Worm (Caenorhabditis elegans) whole organism, late embryonic: ENCODE measurements around the gene sdz-1.

ENCODE experiments used
- C08G9.2 ChIP-seq: sonication (generic microtip); optimal IDR thresholded peaks from 2 replicates; lab custom pipeline; 2016; ENCODE audit warnings: mild to moderate bottlenecking, missing genetic modification characterization, moderate library complexity, missing compliant biosample characterization
- C38D4.7 ChIP-seq: fragments of 200-800 bp; sonication (Bioruptor generic); optimal IDR thresholded peaks from 2 replicates; lab custom pipeline; 2018; ENCODE audit warnings: mild to moderate bottlenecking, missing genetic modification characterization, moderate library complexity, missing compliant biosample characterization
- F13H6.1 ChIP-seq: sonication (generic microtip); optimal IDR thresholded peaks from 2 replicates; lab custom pipeline; 2016; ENCODE audit warnings: missing genetic modification characterization, missing compliant biosample characterization
- K02D7.2 ChIP-seq: sonication (generic microtip); optimal IDR thresholded peaks from 2 replicates; lab custom pipeline; 2017; ENCODE audit warnings: mild to moderate bottlenecking, missing genetic modification characterization, missing compliant biosample characterization
- K09A11.1 ChIP-seq: sonication (generic microtip); optimal IDR thresholded peaks from 2 replicates; lab custom pipeline; 2017; ENCODE audit warnings: antibody characterized with exemption, mild to moderate bottlenecking, missing genetic modification characterization, missing compliant biosample characterization; ENCODE audit not compliant: insufficient read depth
- Y22D7AL.16 ChIP-seq: sonication (generic microtip); optimal IDR thresholded peaks from 2 replicates; lab custom pipeline; 2016; ENCODE audit warnings: missing genetic modification characterization, missing compliant biosample characterization
- ceh-14 ChIP-seq: sonication (generic microtip); optimal IDR thresholded peaks from 2 replicates; lab custom pipeline; 2016; ENCODE audit warnings: missing genotype, missing genetic modification characterization, missing compliant biosample characterization
- ceh-18 ChIP-seq: sonication (generic microtip); optimal IDR thresholded peaks from 2 replicates; lab custom pipeline; 2016; ENCODE audit warnings: missing genetic modification characterization, missing compliant biosample characterization
- ceh-2 ChIP-seq: sonication (generic microtip); optimal IDR thresholded peaks from 2 replicates; lab custom pipeline; 2016; ENCODE audit warnings: missing genotype, missing genetic modification characterization, missing compliant biosample characterization
- ceh-22 ChIP-seq: sonication (generic microtip); optimal IDR thresholded peaks from 2 replicates; lab custom pipeline; 2017; ENCODE audit warnings: missing biosample characterization, missing genetic modification characterization
- ceh-24 ChIP-seq: sonication (generic microtip); optimal IDR thresholded peaks from 2 replicates; lab custom pipeline; 2016; ENCODE audit warnings: mild to moderate bottlenecking, missing genetic modification characterization, missing compliant biosample characterization
- ceh-30 ChIP-seq: fragments of 150-350 bp; optimal IDR thresholded peaks from 2 replicates; lab custom pipeline; 2014; ENCODE audit warnings: missing biosample characterization, missing genetic modification characterization
- ceh-31 ChIP-seq: sonication (generic microtip); optimal IDR thresholded peaks from 2 replicates; lab custom pipeline; 2016; ENCODE audit warnings: missing genetic modification characterization, missing compliant biosample characterization
- ceh-34 ChIP-seq: sonication (generic microtip); optimal IDR thresholded peaks from 2 replicates; lab custom pipeline; 2016; ENCODE audit warnings: mild to moderate bottlenecking, missing genetic modification characterization, missing compliant biosample characterization
- che-1 ChIP-seq: sonication (generic microtip); optimal IDR thresholded peaks from 2 replicates; lab custom pipeline; 2016; ENCODE audit warnings: mild to moderate bottlenecking, missing genetic modification characterization, missing compliant biosample characterization
- dve-1 ChIP-seq: sonication (generic microtip); optimal IDR thresholded peaks from 2 replicates; lab custom pipeline; 2017; ENCODE audit warnings: antibody characterized with exemption, mild to moderate bottlenecking, missing genetic modification characterization, missing compliant biosample characterization
- elt-2 ChIP-seq: sonication (generic microtip); optimal IDR thresholded peaks from 2 replicates; lab custom pipeline; 2016; ENCODE audit warnings: missing genetic modification reagents, missing genetic modification characterization, missing compliant biosample characterization
- elt-4 ChIP-seq: sonication (generic microtip); optimal IDR thresholded peaks from 2 replicates; lab custom pipeline; 2016; ENCODE audit warnings: missing genetic modification characterization, missing compliant biosample characterization
- ets-4 ChIP-seq: sonication (generic microtip); optimal IDR thresholded peaks from 2 replicates; lab custom pipeline; 2016; ENCODE audit warnings: missing genetic modification characterization, missing compliant biosample characterization
- fax-1 ChIP-seq: sonication (generic microtip); optimal IDR thresholded peaks from 2 replicates; lab custom pipeline; 2016; ENCODE audit warnings: missing genotype, missing genetic modification characterization, missing compliant biosample characterization
- fkh-10 ChIP-seq: fragments of 150-350 bp; optimal IDR thresholded peaks from 2 replicates; lab custom pipeline; 2014; ENCODE audit warnings: missing biosample characterization, missing genetic modification reagents, missing genetic modification characterization
- hlh-30 ChIP-seq: sonication (generic microtip); optimal IDR thresholded peaks from 2 replicates; lab custom pipeline; 2017; ENCODE audit warnings: antibody characterized with exemption, missing genetic modification characterization, missing compliant biosample characterization; ENCODE audit not compliant: insufficient read depth
- hlh-8 ChIP-seq: sonication (generic microtip); optimal IDR thresholded peaks from 2 replicates; lab custom pipeline; 2016; ENCODE audit warnings: missing genotype, missing genetic modification characterization, missing compliant biosample characterization
- lin-11 ChIP-seq: fragments of 200-800 bp; sonication (Bioruptor generic); optimal IDR thresholded peaks from 2 replicates; lab custom pipeline; 2018; ENCODE audit warnings: mild to moderate bottlenecking, missing genetic modification characterization, missing compliant biosample characterization
- mec-3 ChIP-seq: sonication (generic microtip); optimal IDR thresholded peaks from 2 replicates; lab custom pipeline; 2016; ENCODE audit warnings: borderline replicate concordance, missing genetic modification characterization, missing compliant biosample characterization
- nfya-1 ChIP-seq: sonication (generic microtip); optimal IDR thresholded peaks from 2 replicates; lab custom pipeline; 2017; ENCODE audit warnings: missing genetic modification characterization, mild to moderate bottlenecking, missing compliant biosample characterization, antibody characterized with exemption, moderate library complexity
- nhr-11 ChIP-seq: fragments of 150-350 bp; optimal IDR thresholded peaks from 2 replicates; lab custom pipeline; 2014; ENCODE audit warnings: missing biosample characterization, missing genetic modification characterization
- nhr-232 ChIP-seq: sonication (generic microtip); optimal IDR thresholded peaks from 2 replicates; lab custom pipeline; 2016; ENCODE audit warnings: missing genetic modification characterization, missing compliant biosample characterization
- odd-2 ChIP-seq: sonication (generic microtip); optimal IDR thresholded peaks from 2 replicates; lab custom pipeline; 2017; ENCODE audit warnings: antibody characterized with exemption, mild to moderate bottlenecking, missing genetic modification characterization, missing compliant biosample characterization
- pax-1 ChIP-seq: fragments of 150-350 bp; optimal IDR thresholded peaks from 2 replicates; lab custom pipeline; 2014; ENCODE audit warnings: missing biosample characterization, missing genetic modification characterization
- pha-2 ChIP-seq: sonication (generic microtip); optimal IDR thresholded peaks from 2 replicates; lab custom pipeline; 2017; ENCODE audit warnings: mild to moderate bottlenecking, missing genetic modification characterization, missing compliant biosample characterization
- pha-4 ChIP-seq: fragments of 150-350 bp; optimal IDR thresholded peaks from 2 replicates; lab custom pipeline; 2018; ENCODE audit warnings: missing biosample characterization, missing genetic modification reagents, missing genetic modification characterization
- pqm-1 ChIP-seq: sonication (generic microtip); optimal IDR thresholded peaks from 2 replicates; lab custom pipeline; 2016; ENCODE audit warnings: missing genetic modification characterization, missing compliant biosample characterization
- ref-2 ChIP-seq: sonication (generic microtip); optimal IDR thresholded peaks from 2 replicates; lab custom pipeline; 2016; ENCODE audit warnings: missing genetic modification characterization, missing compliant biosample characterization
- sox-4 ChIP-seq: sonication (generic microtip); optimal IDR thresholded peaks from 2 replicates; lab custom pipeline; 2017; ENCODE audit warnings: mild to moderate bottlenecking, missing genetic modification characterization, inconsistent platforms, missing compliant biosample characterization
- tbx-2 ChIP-seq: sonication (generic microtip); optimal IDR thresholded peaks from 2 replicates; lab custom pipeline; 2016; ENCODE audit warnings: missing genetic modification characterization, missing compliant biosample characterization
- tbx-7 ChIP-seq: sonication (generic microtip); optimal IDR thresholded peaks from 2 replicates; lab custom pipeline; 2016; ENCODE audit warnings: missing genotype, missing genetic modification characterization, missing compliant biosample characterization
- unc-42 ChIP-seq: sonication (generic microtip); optimal IDR thresholded peaks from 2 replicates; lab custom pipeline; 2016; ENCODE audit warnings: missing genotype, missing genetic modification characterization, missing compliant biosample characterization
- unc-86 ChIP-seq: sonication (generic microtip); optimal IDR thresholded peaks from 2 replicates; lab custom pipeline; 2016; ENCODE audit warnings: missing genetic modification characterization, missing compliant biosample characterization
- zip-5 ChIP-seq: sonication (generic microtip); optimal IDR thresholded peaks from 2 replicates; lab custom pipeline; 2016; ENCODE audit warnings: missing genetic modification characterization, missing compliant biosample characterization

sdz-1 gene

DNA sequence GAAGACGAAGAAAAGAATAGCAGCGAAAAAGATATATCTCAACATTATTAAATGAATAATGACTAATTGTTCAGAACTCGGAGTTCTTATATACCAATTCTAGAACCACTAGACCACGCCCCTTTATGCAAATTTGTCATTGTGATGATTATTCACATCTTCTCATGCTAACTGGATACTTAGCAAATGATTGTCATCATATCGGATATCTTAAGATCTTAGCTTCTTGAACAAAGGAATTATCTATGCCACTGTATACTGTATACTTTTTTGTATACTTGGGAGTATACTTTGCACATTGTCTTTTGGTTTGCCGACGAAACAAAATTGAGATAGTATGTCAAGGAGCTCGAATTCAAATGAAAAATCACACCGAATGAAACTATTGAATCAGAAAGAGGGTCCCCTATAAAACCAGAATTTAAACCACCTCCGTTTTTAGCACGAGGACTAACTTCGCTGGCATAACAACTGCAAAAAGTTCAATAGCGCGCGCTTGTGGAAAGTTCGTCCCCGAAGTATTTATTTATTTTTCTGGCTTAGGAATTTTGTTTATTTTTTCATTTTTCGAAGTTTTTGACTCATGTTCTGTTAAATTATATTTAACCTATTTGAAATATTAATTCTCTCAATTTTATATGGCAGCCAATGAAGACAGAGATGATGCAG lies at the start of gene sdz-1, which contains the start of gene vps-33.1:
TSS of gene sdz-1 (minus strand) at position 51 of the 669 bp plus-strand sequence.
TSS of gene vps-33.1 (plus strand) at position 639 of the 669 bp plus-strand sequence.
- TF ChIP-seq zip-5 (tag; lab: Kevin White, UChicago) (peak; percentile 22), sox-4 (tag; lab: Kevin White, UChicago) (no peak), ceh-14 (tag; lab: Kevin White, UChicago) (no peak), tbx-7 (tag; lab: Kevin White, UChicago) (peak; percentile 52), unc-42 (tag; lab: Kevin White, UChicago) (peak; percentile 15), nfya-1 (tag; lab: Kevin White, UChicago) (peak; percentile 18), ceh-18 (tag; lab: Kevin White, UChicago) (no peak), hlh-30 (tag; lab: Kevin White, UChicago) (peak; percentile 6), fkh-10 (GFP tag; lab: Kevin White, UChicago) (no peak), ets-4 (tag; lab: Kevin White, UChicago) (peak; percentile 65), K09A11.1 (tag; lab: Kevin White, UChicago) (no peak), tbx-2 (tag; lab: Kevin White, UChicago) (peak; percentile 6), K02D7.2 (tag; lab: Kevin White, UChicago) (no peak), ceh-2 (tag; lab: Kevin White, UChicago) (peak; percentile 49), ceh-30 (tag; lab: Kevin White, UChicago) (no peak), C38D4.7 (GFP tag; lab: Kevin White, UChicago) (no peak), pax-1 (tag; lab: Kevin White, UChicago) (no peak), ceh-34 (tag; lab: Kevin White, UChicago) (no peak), Y22D7AL.16 (tag; lab: Kevin White, UChicago) (no peak), nhr-232 (tag; lab: Kevin White, UChicago) (no peak), pha-2 (no peak), C08G9.2 (tag; lab: Kevin White, UChicago) (peak; percentile 71), ceh-24 (tag; lab: Kevin White, UChicago) (no peak), ceh-31 (tag; lab: Kevin White, UChicago) (peak; percentile 70), odd-2 (tag; lab: Kevin White, UChicago) (no peak), lin-11 (tag; lab: Kevin White, UChicago) (no peak), dve-1 (tag; lab: Kevin White, UChicago) (no peak), elt-2 (no peak), che-1 (no peak), pha-4 (tag; lab: Kevin White, UChicago) (no peak), unc-86 (tag; lab: Kevin White, UChicago) (no peak), fax-1 (tag; lab: Kevin White, UChicago) (no peak), hlh-8 (peak; percentile 35), nhr-11 (tag; lab: Kevin White, UChicago) (no peak), elt-4 (tag; lab: Kevin White, UChicago) (no peak)

DNA sequence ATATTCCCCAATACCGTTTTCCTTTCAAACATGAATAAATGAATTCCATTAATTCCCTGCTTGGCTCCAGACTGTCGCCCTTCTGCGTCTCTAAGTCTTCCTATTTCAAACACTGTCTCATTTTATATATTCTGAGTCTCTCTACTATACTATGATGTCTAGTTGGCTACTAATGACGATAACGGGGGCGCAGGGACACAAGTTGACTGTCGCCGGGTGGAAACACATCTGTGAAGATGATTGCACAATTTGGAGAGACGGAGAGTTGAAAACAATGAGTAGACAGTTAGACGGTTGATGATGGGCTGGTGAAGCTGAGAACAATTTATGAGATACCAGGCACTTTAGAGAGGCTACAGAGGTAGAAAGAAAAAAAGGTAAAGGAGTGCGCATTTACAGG lies 49.3 kb upstream of the sdz-1 start, which contains the start of gene sma-2:
TSS of gene sma-2 (plus strand) at position 194 of the 400 bp plus-strand sequence.
- TF ChIP-seq K02D7.2 (tag; lab: Kevin White, UChicago) (no peak), mec-3 (tag; lab: Kevin White, UChicago) (no peak), ceh-22 (tag; lab: Kevin White, UChicago) (no peak), F13H6.1 (tag; lab: Kevin White, UChicago) (peak; percentile 26), dve-1 (tag; lab: Kevin White, UChicago) (peak; percentile 17), ref-2 (no peak), ceh-18 (tag; lab: Kevin White, UChicago) (peak; percentile 6), sox-4 (tag; lab: Kevin White, UChicago) (no peak), ceh-34 (tag; lab: Kevin White, UChicago) (no peak), ceh-31 (tag; lab: Kevin White, UChicago) (no peak), unc-42 (tag; lab: Kevin White, UChicago) (no peak), pqm-1 (tag; lab: Kevin White, UChicago) (peak; percentile 33), tbx-2 (tag; lab: Kevin White, UChicago) (peak; percentile 4), ets-4 (tag; lab: Kevin White, UChicago) (no peak), K09A11.1 (tag; lab: Kevin White, UChicago) (no peak), fkh-10 (GFP tag; lab: Kevin White, UChicago) (no peak), elt-2 (no peak)
